Worm (Caenorhabditis elegans) whole organism, mixed stage, embryonic: ENCODE results near the gene nhr-134.

Experiments
- M03D4.4 ChIP-seq: sonication (generic microtip); optimal IDR thresholded peaks from 2 replicates; lab custom pipeline; 2017; ENCODE audit warnings: mild to moderate bottlenecking, missing genetic modification characterization, missing compliant biosample characterization
- ceh-39 ChIP-seq: fragments of 150-350 bp; optimal IDR thresholded peaks from 2 replicates; lab custom pipeline; 2014; ENCODE audit warnings: missing biosample characterization, missing genetic modification characterization
- ceh-43 ChIP-seq: fragments of 200-800 bp; sonication (Bioruptor generic); optimal IDR thresholded peaks from 2 replicates; lab custom pipeline; 2018; ENCODE audit warnings: mild to moderate bottlenecking, missing genetic modification characterization, moderate library complexity, missing compliant biosample characterization
- ceh-83 ChIP-seq: fragments of 200-800 bp; sonication (Bioruptor generic); optimal IDR thresholded peaks from 2 replicates; lab custom pipeline; 2018; ENCODE audit warnings: mild to moderate bottlenecking, missing genetic modification characterization, missing compliant biosample characterization
- ces-1 ChIP-seq: fragments of 150-350 bp; optimal IDR thresholded peaks from 2 replicates; lab custom pipeline; 2014; ENCODE audit warnings: missing biosample characterization, missing genetic modification reagents, missing genetic modification characterization
- cnd-1 ChIP-seq: fragments of 200-800 bp; sonication (Bioruptor generic); optimal IDR thresholded peaks from 2 replicates; lab custom pipeline; 2018; ENCODE audit warnings: mild to moderate bottlenecking, missing genetic modification characterization, missing compliant biosample characterization
- drap-1 ChIP-seq: fragments of 200-800 bp; sonication (Bioruptor generic); optimal IDR thresholded peaks from 3 replicates; lab custom pipeline; 2018; ENCODE audit warnings: mild to moderate bottlenecking, missing genetic modification characterization, missing compliant biosample characterization
- elt-3 ChIP-seq: fragments of 150-350 bp; optimal IDR thresholded peaks from 2 replicates; lab custom pipeline; 2014; ENCODE audit warnings: missing biosample characterization, missing genetic modification characterization
- lin-13 ChIP-seq: fragments of 150-350 bp; optimal IDR thresholded peaks from 2 replicates; lab custom pipeline; 2014; ENCODE audit warnings: missing biosample characterization, missing genetic modification characterization
- lsy-2 ChIP-seq: fragments of 150-350 bp; optimal IDR thresholded peaks from 2 replicates; lab custom pipeline; 2014; ENCODE audit warnings: missing biosample characterization, missing genetic modification characterization
- mab-5 ChIP-seq: fragments of 150-350 bp; optimal IDR thresholded peaks from 2 replicates; lab custom pipeline; 2014; ENCODE audit warnings: missing biosample characterization, missing genetic modification characterization
- mep-1 ChIP-seq: fragments of 150-350 bp; optimal IDR thresholded peaks from 2 replicates; lab custom pipeline; 2017; ENCODE audit warnings: missing biosample characterization, missing genetic modification reagents, missing genetic modification characterization, inconsistent platforms
- nhr-12 ChIP-seq: fragments of 150-350 bp; optimal IDR thresholded peaks from 2 replicates; lab custom pipeline; 2014; ENCODE audit warnings: missing biosample characterization, missing genetic modification characterization
- nhr-2 ChIP-seq: fragments of 150-350 bp; optimal IDR thresholded peaks from 2 replicates; lab custom pipeline; 2014; ENCODE audit warnings: missing biosample characterization, missing genetic modification characterization
- nhr-237 ChIP-seq: fragments of 150-350 bp; optimal IDR thresholded peaks from 2 replicates; lab custom pipeline; 2014; ENCODE audit warnings: missing biosample characterization, missing genetic modification characterization
- nhr-28 ChIP-seq: fragments of 150-350 bp; optimal IDR thresholded peaks from 2 replicates; lab custom pipeline; 2014; ENCODE audit warnings: missing biosample characterization, missing genetic modification characterization
- nhr-76 ChIP-seq: sonication (generic microtip); optimal IDR thresholded peaks from 2 replicates; lab custom pipeline; 2017; ENCODE audit warnings: missing biosample characterization, missing genetic modification characterization
- pha-4 ChIP-seq: fragments of 150-350 bp; optimal IDR thresholded peaks from 2 replicates; lab custom pipeline; 2018; ENCODE audit warnings: missing biosample characterization, missing genetic modification reagents, missing genetic modification characterization
- sem-2 ChIP-seq: fragments of 200-800 bp; sonication (Bioruptor generic); optimal IDR thresholded peaks from 2 replicates; lab custom pipeline; 2018; ENCODE audit warnings: mild to moderate bottlenecking, missing genetic modification characterization, missing compliant biosample characterization
- snpc-4 ChIP-seq: fragments of 150-350 bp; optimal IDR thresholded peaks from 2 replicates; lab custom pipeline; 2014; ENCODE audit warnings: missing biosample characterization, missing genetic modification characterization
- tbx-8 ChIP-seq: fragments of 200-800 bp; sonication (Bioruptor generic); optimal IDR thresholded peaks from 2 replicates; lab custom pipeline; 2018; ENCODE audit warnings: mild to moderate bottlenecking, missing genetic modification characterization, moderate library complexity, missing compliant biosample characterization
- unc-39 ChIP-seq: fragments of 150-350 bp; optimal IDR thresholded peaks from 2 replicates; lab custom pipeline; 2014; ENCODE audit warnings: missing biosample characterization, missing genetic modification characterization
- unc-62 ChIP-seq: fragments of 150-350 bp; optimal IDR thresholded peaks from 2 replicates; lab custom pipeline; 2014; ENCODE audit warnings: missing biosample characterization, missing genetic modification reagents, missing genetic modification characterization
- zip-8 ChIP-seq: fragments of 150-350 bp; optimal IDR thresholded peaks from 2 replicates; lab custom pipeline; 2014; ENCODE audit warnings: missing biosample characterization, missing genetic modification characterization
- ztf-11 ChIP-seq: fragments of 150-350 bp; optimal IDR thresholded peaks from 2 replicates; lab custom pipeline; 2014; ENCODE audit warnings: missing biosample characterization, missing genetic modification characterization

The nhr-134 gene

DNA sequence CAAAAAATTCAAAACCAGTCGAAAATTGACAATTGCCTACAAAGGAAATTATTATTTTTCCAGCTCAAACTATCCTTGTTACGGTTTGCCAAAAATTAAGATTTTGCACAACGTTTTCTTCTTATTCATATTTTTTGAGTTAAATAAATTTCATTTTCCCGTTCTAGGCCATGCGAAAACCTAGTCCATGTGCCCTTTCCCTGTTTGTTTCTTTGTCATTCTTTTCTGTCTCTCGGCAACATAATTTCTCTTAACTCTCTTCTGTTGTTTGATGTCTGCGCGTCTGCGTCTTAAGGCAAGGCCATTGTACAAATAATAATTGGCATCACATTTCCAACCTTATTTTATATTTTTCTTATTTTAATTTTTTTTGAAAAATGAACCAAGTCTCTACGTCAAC lies 50.5 kb downstream of the nhr-134 start, which contains the start of gene nhr-228:
Gene nhr-228, plus strand, starts transcription at position 261 of the 400 bp plus-strand sequence.
- TF ChIP-seq ces-1 (GFP tag; lab: Kevin White, UChicago) (peak; percentile 43), snpc-4 (tag; lab: Kevin White, UChicago) (no peak), ceh-83 (GFP tag; lab: Kevin White, UChicago) (peak; percentile 3), M03D4.4 (tag; lab: Kevin White, UChicago) (no peak), elt-3 (tag; lab: Kevin White, UChicago) (no peak), sem-2 (GFP tag; lab: Kevin White, UChicago) (no peak), unc-39 (tag; lab: Kevin White, UChicago) (no peak), nhr-12 (tag; lab: Kevin White, UChicago) (no peak), nhr-76 (tag; lab: Kevin White, UChicago) (no peak), tbx-8 (GFP tag; lab: Kevin White, UChicago) (no peak), mab-5 (tag; lab: Kevin White, UChicago) (no peak), nhr-237 (tag; lab: Kevin White, UChicago) (peak; percentile 34), cnd-1 (tag; lab: Kevin White, UChicago) (no peak), ceh-39 (tag; lab: Kevin White, UChicago) (no peak), lin-13 (tag; lab: Kevin White, UChicago) (no peak), mep-1 (tag; lab: Kevin White, UChicago) (peak; percentile 40), zip-8 (tag; lab: Kevin White, UChicago) (no peak), ztf-11 (tag; lab: Kevin White, UChicago) (no peak), nhr-2 (tag; lab: Kevin White, UChicago) (no peak), pha-4 (tag; lab: Kevin White, UChicago) (peak; percentile 14), unc-62 (GFP tag; lab: Kevin White, UChicago) (no peak), lsy-2 (tag; lab: Kevin White, UChicago) (no peak), ceh-43 (GFP tag; lab: Kevin White, UChicago) (no peak), drap-1 (GFP tag; lab: Kevin White, UChicago) (no peak), nhr-28 (tag; lab: Kevin White, UChicago) (no peak)
- TF ChIP-seq, all 35 proteins: peak for 5
